Worm (Caenorhabditis elegans): ENCODE measurements around the gene F31D4.5.

ce11 chrV:20824962-20825609, 28.8 kb upstream of the F31D4.5 start, which contains the start of the genes gcy-22 and grl-14:
- TF ChIP-seq ama-1 (optimal IDR thresholded peaks at IDR 0.05) (no peak), skn-1 (tag; optimal IDR thresholded peaks at IDR 0.05) (no peak), zag-1 (tag; optimal IDR thresholded peaks at IDR 0.05) (no peak), hmg-11 (tag; optimal IDR thresholded peaks at IDR 0.05) (no peak), nhr-76 (tag; optimal IDR thresholded peaks at IDR 0.05) (no peak), aly-2 (tag; optimal IDR thresholded peaks at IDR 0.05) (no peak), tbx-2 (tag; optimal IDR thresholded peaks at IDR 0.05) (no peak), lin-15B (tag; optimal IDR thresholded peaks at IDR 0.05) (no peak), snpc-4 (tag; optimal IDR thresholded peaks at IDR 0.05) (no peak), ceh-28 (tag; optimal IDR thresholded peaks at IDR 0.05) (no peak), ceh-9 (tag; optimal IDR thresholded peaks at IDR 0.05) (no peak), fos-1 (tag; optimal IDR thresholded peaks at IDR 0.05) (no peak), nhr-25 (tag; optimal IDR thresholded peaks at IDR 0.05) (no peak), pqm-1 (tag; optimal IDR thresholded peaks at IDR 0.05) (no peak)

All from whole organism, L3 larva.